Worm (Caenorhabditis elegans) whole organism, L3 larva: ENCODE measurements around the gene Y57G11C.1142.

Source experiments
- R02D3.7 ChIP-seq: fragments of 150-350 bp; optimal IDR thresholded peaks from 2 replicates; lab custom pipeline; 2014; ENCODE audit warnings: missing biosample characterization, missing genetic modification characterization
- ama-1 ChIP-seq: fragments of 150-350 bp; optimal IDR thresholded peaks from 2 replicates; lab custom pipeline; 2018
- ceh-82 ChIP-seq: fragments of 150-350 bp; optimal IDR thresholded peaks from 2 replicates; lab custom pipeline; 2014; ENCODE audit warnings: missing biosample characterization, missing genetic modification characterization
- fos-1 ChIP-seq: fragments of 150-350 bp; optimal IDR thresholded peaks from 2 replicates; lab custom pipeline; 2014; ENCODE audit warnings: missing biosample characterization, missing genetic modification characterization
- lsy-12 ChIP-seq: sonication (generic microtip); optimal IDR thresholded peaks from 2 replicates; lab custom pipeline; 2016; ENCODE audit warnings: mild to moderate bottlenecking, missing genetic modification characterization, missing compliant biosample characterization
- nhr-25 ChIP-seq: sonication (generic microtip); optimal IDR thresholded peaks from 2 replicates; lab custom pipeline; 2017; ENCODE audit warnings: missing biosample characterization, missing genetic modification characterization
- nhr-28 ChIP-seq: fragments of 150-350 bp; optimal IDR thresholded peaks from 2 replicates; lab custom pipeline; 2014; ENCODE audit warnings: missing biosample characterization, missing genetic modification characterization
- pha-4 ChIP-seq: fragments of 150-350 bp; optimal IDR thresholded peaks from 2 replicates; lab custom pipeline; 2014; ENCODE audit warnings: missing biosample characterization, missing genetic modification reagents, missing genetic modification characterization

DNA sequence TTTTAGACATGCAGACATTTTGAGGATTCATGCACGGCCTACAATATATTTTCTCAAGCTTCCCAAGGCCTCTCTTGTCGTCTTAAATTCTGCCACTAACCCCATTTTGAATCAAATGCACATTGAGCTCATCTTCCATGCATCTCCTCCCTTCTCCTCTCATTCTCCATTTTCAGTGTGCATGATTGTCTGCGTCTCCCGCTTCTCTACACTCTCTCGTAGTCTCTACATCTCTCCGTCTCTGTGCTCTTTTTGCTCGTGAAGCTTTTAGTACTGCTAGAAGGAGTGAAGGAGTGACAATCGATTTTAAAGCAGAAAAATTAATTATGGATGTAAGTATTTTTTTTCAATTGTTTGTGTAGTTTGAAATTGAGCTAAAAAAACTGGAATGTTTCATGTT lies 34.5 kb downstream of the Y57G11C.1142 start, which contains the start of gene Y57G11C.22:
- TF ChIP-seq pha-4 (tag; lab: Kevin White, UChicago) (no peak), fos-1 (tag; lab: Kevin White, UChicago) (no peak), nhr-25 (no peak), R02D3.7 (no peak), nhr-28 (tag; lab: Kevin White, UChicago) (no peak), ceh-82 (tag; lab: Kevin White, UChicago) (no peak), lsy-12 (tag; lab: Kevin White, UChicago) (no peak), ama-1 (lab: Kevin White, UChicago) (no peak)
